Fruit fly (Drosophila melanogaster): Measurements from ENCODE around the gene BG642312.
A peak's percentile ranks its signal among the peaks of the same experiment; 100 is the strongest.

BG642312 gene

dm6 chr3L:6188995-6189927 is 43.9 kb downstream of the BG642312 start, which contains the start of the genes D19A and CG7386 (continued):
- TF ChIP-seq klu (GFP tag; IDR thresholded peaks at IDR 0.05) (no peak), tup (GFP tag; optimal IDR thresholded peaks at IDR 0.05) (peak; percentile 5), CG12219 (GFP tag; optimal IDR thresholded peaks at IDR 0.05) (peak; percentile 42), Taf1 (GFP tag; IDR thresholded peaks at IDR 0.05) (peak; percentile 57), Sry-δ (GFP tag; optimal IDR thresholded peaks at IDR 0.05) (peak; percentile 22), crp (GFP tag; optimal IDR thresholded peaks at IDR 0.05) (no peak), CG10147 (GFP tag; optimal IDR thresholded peaks at IDR 0.05) (peak; percentile 45), CG11085 (GFP tag; IDR thresholded peaks at IDR 0.05) (peak; percentile 44; the same call in 1 of the 2 replicates), Gsc (GFP tag; IDR thresholded peaks at IDR 0.05) (no peak), CG10321 (GFP tag; IDR thresholded peaks at IDR 0.05) (no peak), CG7786 (GFP tag; optimal IDR thresholded peaks at IDR 0.05) (peak; percentile 56), CG11504 (tag; optimal IDR thresholded peaks at IDR 0.05) (peak; percentile 61), Dbx (GFP tag; IDR thresholded peaks at IDR 0.05) (peak; percentile 79), stc (GFP tag; IDR thresholded peaks at IDR 0.05) (peak; percentile 54; the same call in 1 of the 2 replicates), MTF-1 (GFP tag; optimal IDR thresholded peaks at IDR 0.05; ENCODE audit: borderline replicate concordance) (peak; percentile 8), onecut (GFP tag; IDR thresholded peaks at IDR 0.05) (peak; percentile 57), Nf-YC (tag; optimal IDR thresholded peaks at IDR 0.05) (peak; percentile 63), kah (GFP tag; optimal IDR thresholded peaks at IDR 0.05) (peak; percentile 32), Oaz (GFP tag; IDR thresholded peaks at IDR 0.05) (peak; percentile 48; the same call in 1 of the 2 replicates), CG10431 (GFP tag; optimal IDR thresholded peaks at IDR 0.05) (peak; percentile 27), da (GFP tag; optimal IDR thresholded peaks at IDR 0.05) (no peak), Drgx (GFP tag; IDR thresholded peaks at IDR 0.05) (peak; percentile 55), lmd (GFP tag; IDR thresholded peaks at IDR 0.05) (peak; percentile 65), CG34224 (GFP tag; IDR thresholded peaks at IDR 0.05; ENCODE audit: partially characterized antibody) (no peak; the same call in 2 of the 3 replicates), CG31388 (GFP tag; optimal IDR thresholded peaks at IDR 0.05) (no peak), BEAF-32 (GFP tag; optimal IDR thresholded peaks at IDR 0.05) (no peak), Hr51 (GFP tag; optimal IDR thresholded peaks at IDR 0.05) (peak; percentile 17 to 49), Scr (GFP tag; IDR thresholded peaks at IDR 0.05; ENCODE audit: partially characterized antibody) (no peak), scrt (GFP tag; optimal IDR thresholded peaks at IDR 0.05) (peak; percentile 8), CG6854 (GFP tag; optimal IDR thresholded peaks at IDR 0.05) (no peak), lola (GFP tag; optimal IDR thresholded peaks at IDR 0.05) (peak in 1 of 3 experiments; percentile 15), Hr3 (GFP tag; optimal IDR thresholded peaks at IDR 0.05) (peak; percentile 34), C15 (GFP tag; IDR thresholded peaks at IDR 0.05) (no peak), Mes4 (GFP tag; optimal IDR thresholded peaks at IDR 0.05) (no peak), CG4282 (GFP tag; optimal IDR thresholded peaks at IDR 0.05) (no peak), CG34376 (GFP tag; optimal IDR thresholded peaks at IDR 0.05) (no peak), Hey (tag; optimal IDR thresholded peaks at IDR 0.05) (no peak), CG4424 (GFP tag; optimal IDR thresholded peaks at IDR 0.05) (peak; percentile 15), CG1647 (GFP tag; optimal IDR thresholded peaks at IDR 0.05) (peak; percentile 55), Sox100B (GFP tag; optimal IDR thresholded peaks at IDR 0.05) (peak; percentile 53), CG17568 (GFP tag; optimal IDR thresholded peaks at IDR 0.05) (no peak), jumu (GFP tag; optimal IDR thresholded peaks at IDR 0.05) (peak; percentile 37), CG10267 (tag; optimal IDR thresholded peaks at IDR 0.05) (peak; percentile 47), CG4854 (GFP tag; optimal IDR thresholded peaks at IDR 0.05) (no peak), Dip3 (GFP tag; optimal IDR thresholded peaks at IDR 0.05) (peak; percentile 46), CG11093 (GFP tag; IDR thresholded peaks at IDR 0.05) (peak; percentile 53; the same call in 2 of the 3 replicates), sens-2 (GFP tag; IDR thresholded peaks at IDR 0.05) (0 out of 2 replicates have a peak, but pooled peaks have one; percentile 17), sim (GFP tag; IDR thresholded peaks at IDR 0.05) (peak; percentile 27)
